Worm (Caenorhabditis elegans) whole organism, dauer: ENCODE data around the gene Y53F4B.25.
"Not testable (repeated sequence)": the region's sequence is repeated elsewhere in the genome, so short reads cannot be mapped to it uniquely, and the experiment has no call there.

Experiments
- unc-62 ChIP-seq: sonication (generic microtip); optimal IDR thresholded peaks from 2 replicates; lab custom pipeline; 2017; ENCODE audit warnings: missing biosample characterization, missing genetic modification reagents, missing genetic modification characterization

Y53F4B.25 gene

ce11 chrII:15164453-15164852 is 28.5 kb downstream of the Y53F4B.25 start, which contains the start of gene gst-26:
Gene gst-26, minus strand, starts transcription at chrII:15164553.
- no peak for TF ChIP-seq unc-62 (GFP tag; lab: Kevin White, UChicago)

- TF ChIP-seq unc-62 (GFP tag; lab: Kevin White, UChicago), result no peak
Measured at ce11 chrII:15165681-15166235, 29.8 kb downstream of the Y53F4B.25 start, which contains the start of gene gst-27. Gene gst-27, minus strand, starts transcription at chrII:15165731.

- TF ChIP-seq unc-62 (GFP tag; lab: Kevin White, UChicago), result no peak
Measured at ce11 chrII:15167340-15167739, 31.4 kb downstream of the Y53F4B.25 start, which contains the start of gene gst-28. Gene gst-28, minus strand, starts transcription at chrII:15167577.

- TF ChIP-seq unc-62 (GFP tag; lab: Kevin White, UChicago), result no peak
Measured at ce11 chrII:15169811-15170282, 33.9 kb downstream of the Y53F4B.25 start, which contains the start of gene gst-29. Gene gst-29, minus strand, starts transcription at chrII:15169861.

- not testable (repeated sequence) for TF ChIP-seq unc-62 (GFP tag; lab: Kevin White, UChicago)
Measured at ce11 chrII:15171816-15172215, 35.8 kb downstream of the Y53F4B.25 start, which contains the start of gene gst-39. Gene gst-39, minus strand, starts transcription at chrII:15171916.

- no peak for TF ChIP-seq unc-62 (GFP tag; lab: Kevin White, UChicago)
Measured at ce11 chrII:15173174-15173573, 37.2 kb downstream of the Y53F4B.25 start.

- TF ChIP-seq unc-62 (GFP tag; lab: Kevin White, UChicago), result no peak
Measured at ce11 chrII:15174915-15175548, 39.0 kb downstream of the Y53F4B.25 start, which contains the start of gene gst-31. Gene gst-31, minus strand, starts transcription at chrII:15174965.

- TF ChIP-seq unc-62 (GFP tag; lab: Kevin White, UChicago), result no peak
Measured at ce11 chrII:15175643-15176042, 39.7 kb downstream of the Y53F4B.25 start, which contains the start of gene Y53F4B.36. Gene Y53F4B.36, plus strand, starts transcription at chrII:15175943.

ce11 chrII:15178494-15178893 is 42.5 kb downstream of the Y53F4B.25 start, which contains the start of gene gst-32:
Gene gst-32, minus strand, starts transcription at chrII:15178594.
- no peak for TF ChIP-seq unc-62 (GFP tag; lab: Kevin White, UChicago)

- TF ChIP-seq unc-62 (GFP tag; lab: Kevin White, UChicago), result no peak
Measured at ce11 chrII:15183139-15183538, 47.2 kb downstream of the Y53F4B.25 start, which contains the start of gene gst-34. Gene gst-34, minus strand, starts transcription at chrII:15183239.

- no peak for TF ChIP-seq unc-62 (GFP tag; lab: Kevin White, UChicago)
Measured at ce11 chrII:15185289-15185688, 49.3 kb downstream of the Y53F4B.25 start, which contains the start of gene gst-35. Gene gst-35, minus strand, starts transcription at chrII:15185389.

ce11 chrII:15189956-15190355 is 54.0 kb downstream of the Y53F4B.25 start:
- no peak for TF ChIP-seq unc-62 (GFP tag; lab: Kevin White, UChicago)

- no peak for TF ChIP-seq unc-62 (GFP tag; lab: Kevin White, UChicago)
Measured at ce11 chrII:15190971-15191370, 55.0 kb downstream of the Y53F4B.25 start.

- no peak for TF ChIP-seq unc-62 (GFP tag; lab: Kevin White, UChicago)
Measured at ce11 chrII:15193961-15194360, 58.0 kb downstream of the Y53F4B.25 start.
